Worm (Caenorhabditis elegans): ENCODE measurements around the gene srh-31.

Gene srh-31

ce11 chrV:17706217-17706806 lies 810 bp upstream of the srh-31 start:
- TF ChIP-seq lim-6 (tag; optimal IDR thresholded peaks at IDR 0.05) (no peak), hlh-15 (tag; optimal IDR thresholded peaks at IDR 0.05) (no peak), tbx-7 (tag; optimal IDR thresholded peaks at IDR 0.05) (no peak)

ce11 chrV:17712349-17712748 lies 5.2 kb downstream of the srh-31 start:
- TF ChIP-seq ttx-3 (tag; optimal IDR thresholded peaks at IDR 0.05) (no peak), ets-4 (tag; optimal IDR thresholded peaks at IDR 0.05) (no peak), nhr-232 (tag; optimal IDR thresholded peaks at IDR 0.05) (no peak), ama-1 (optimal IDR thresholded peaks at IDR 0.05) (no peak), ceh-22 (tag; optimal IDR thresholded peaks at IDR 0.05) (no peak), sox-2 (GFP tag; IDR thresholded peaks at IDR 0.05) (no peak), T23F11.4 (GFP tag; optimal IDR thresholded peaks at IDR 0.05) (no peak)

ce11 chrV:17714330-17714729 lies 7.2 kb downstream of the srh-31 start, which contains the start of gene twk-33:
Gene twk-33, minus strand, starts transcription at chrV:17714377.
- peak; percentile 98 for TF ChIP-seq elt-2 (tag; optimal IDR thresholded peaks at IDR 0.05)
- no peak for TF ChIP-seq nfya-1 (tag; optimal IDR thresholded peaks at IDR 0.05)
- TF ChIP-seq tbx-2 (tag; optimal IDR thresholded peaks at IDR 0.05), result no peak
- no peak for TF ChIP-seq hlh-30 (tag; optimal IDR thresholded peaks at IDR 0.05; ENCODE audit: insufficient read depth)

DNA sequence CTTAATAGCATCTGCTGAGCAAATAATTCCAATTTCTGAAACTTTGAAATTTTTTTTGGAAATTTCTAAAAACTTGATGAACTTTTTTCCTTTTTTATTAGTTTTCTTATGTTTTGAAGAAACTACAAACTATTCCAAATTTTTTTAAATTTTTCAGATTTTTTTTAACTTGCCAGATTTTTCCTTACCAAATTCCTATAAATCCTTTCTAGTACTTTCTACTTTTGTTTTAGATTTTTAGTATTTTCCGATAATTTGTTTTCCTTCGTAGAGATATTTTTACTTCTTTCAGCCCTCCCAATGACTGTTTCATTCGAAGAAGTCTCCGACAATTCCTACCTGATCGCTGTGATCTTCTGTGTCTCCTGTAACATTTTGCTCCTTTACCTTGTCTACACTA lies 11.5 kb downstream of the srh-31 start, which contains the start of gene str-77:
Gene str-77 (plus strand): TSS at position 301 of the 400 bp plus-strand sequence.
- TF ChIP-seq dmd-4 (tag; optimal IDR thresholded peaks at IDR 0.05; ENCODE audit: borderline replicate concordance), result no peak
- TF ChIP-seq ets-4 (tag; optimal IDR thresholded peaks at IDR 0.05), result no peak
- no peak for TF ChIP-seq nhr-232 (tag; optimal IDR thresholded peaks at IDR 0.05)
- TF ChIP-seq che-1 (tag; optimal IDR thresholded peaks at IDR 0.05), result no peak
- TF ChIP-seq nfya-1 (tag; optimal IDR thresholded peaks at IDR 0.05), result no peak
- no peak for TF ChIP-seq C08G9.2 (tag; optimal IDR thresholded peaks at IDR 0.05)
- TF ChIP-seq ceh-18 (tag; optimal IDR thresholded peaks at IDR 0.05), result no peak
- no peak for TF ChIP-seq ama-1 (optimal IDR thresholded peaks at IDR 0.05)

ce11 chrV:17721709-17722108 lies 14.6 kb downstream of the srh-31 start:
- TF ChIP-seq fkh-10 (GFP tag; optimal IDR thresholded peaks at IDR 0.05) (no peak), elt-2 (tag; optimal IDR thresholded peaks at IDR 0.05) (peak; percentile 83)

DNA sequence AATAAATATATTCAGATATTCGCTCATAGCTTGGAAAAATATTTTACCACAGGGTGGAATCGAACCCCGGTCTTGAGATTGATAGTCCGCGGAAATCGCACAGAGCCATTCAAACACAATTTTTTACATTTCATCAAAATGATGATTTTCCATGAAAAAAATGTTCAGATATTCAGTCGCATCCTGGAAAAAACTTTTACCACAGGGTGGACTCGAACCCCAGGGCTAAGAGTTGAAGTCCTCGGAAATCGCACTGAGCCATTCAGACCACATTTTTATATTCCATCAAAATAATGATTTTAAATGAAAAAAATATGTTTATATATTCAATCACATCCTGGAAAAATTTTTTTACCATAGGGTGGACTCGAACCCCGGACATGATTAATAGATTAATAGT lies 15.4 kb downstream of the srh-31 start:
- TF ChIP-seq che-1 (tag; optimal IDR thresholded peaks at IDR 0.05) (no peak), lim-6 (tag; optimal IDR thresholded peaks at IDR 0.05) (no peak), C08G9.2 (tag; optimal IDR thresholded peaks at IDR 0.05) (no peak), Y22D7AL.16 (tag; optimal IDR thresholded peaks at IDR 0.05) (no peak), pha-2 (tag; optimal IDR thresholded peaks at IDR 0.05) (no peak), ceh-19 (GFP tag; optimal IDR thresholded peaks at IDR 0.05) (no peak), fkh-10 (GFP tag; optimal IDR thresholded peaks at IDR 0.05) (no peak), ceh-18 (tag; optimal IDR thresholded peaks at IDR 0.05) (no peak), dmd-4 (tag; optimal IDR thresholded peaks at IDR 0.05; ENCODE audit: borderline replicate concordance) (no peak), fax-1 (tag; optimal IDR thresholded peaks at IDR 0.05) (no peak)

DNA sequence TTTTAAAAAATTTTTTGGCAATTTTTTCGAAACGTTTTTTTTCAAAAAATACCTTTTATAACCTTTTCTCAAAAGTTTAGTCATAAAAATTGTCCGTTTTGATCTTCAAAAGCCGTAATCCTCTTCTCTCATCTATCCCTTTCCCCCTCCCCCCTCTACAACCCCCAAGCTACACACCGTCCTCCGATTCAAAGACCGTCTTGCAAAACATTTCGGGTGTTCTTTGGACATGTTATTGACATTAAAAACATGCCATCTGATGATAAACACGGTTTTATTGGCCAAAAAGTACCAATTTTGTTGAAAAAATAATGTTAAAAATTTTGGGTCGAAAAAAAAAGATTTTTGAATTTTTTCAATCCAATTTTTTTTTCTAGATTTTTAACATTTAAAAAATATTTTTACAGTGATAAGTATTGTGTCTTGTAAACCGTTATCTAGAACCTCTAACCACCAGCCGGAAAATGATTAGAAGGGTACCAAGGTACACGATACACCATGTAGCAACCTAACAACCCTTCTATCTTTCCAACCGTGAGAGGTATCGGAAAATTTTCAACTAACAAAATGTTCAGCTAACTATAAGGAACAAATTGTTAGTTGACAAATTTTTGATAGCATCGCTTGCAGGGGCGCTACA lies 16.1 kb downstream of the srh-31 start:
- TF ChIP-seq elt-2 (tag; optimal IDR thresholded peaks at IDR 0.05), result peak; percentile 18
- TF ChIP-seq ref-2 (tag; optimal IDR thresholded peaks at IDR 0.05), result no peak
- no peak for TF ChIP-seq ceh-34 (tag; optimal IDR thresholded peaks at IDR 0.05)

- no peak for TF ChIP-seq ets-4 (tag; optimal IDR thresholded peaks at IDR 0.05)
- TF ChIP-seq ceh-14 (tag; optimal IDR thresholded peaks at IDR 0.05), result no peak
- no peak for TF ChIP-seq F13H6.1 (tag; optimal IDR thresholded peaks at IDR 0.05)
- TF ChIP-seq ceh-18 (tag; optimal IDR thresholded peaks at IDR 0.05), result no peak
- TF ChIP-seq ceh-22 (tag; optimal IDR thresholded peaks at IDR 0.05), result no peak
- TF ChIP-seq ztf-16 (tag; optimal IDR thresholded peaks at IDR 0.05), result no peak
Observed at ce11 chrV:17724704-17725103, 17.6 kb downstream of the srh-31 start, which contains the start of gene fat-5. Gene fat-5, plus strand, starts transcription at chrV:17725004.

Data from whole organism, late embryonic.